Worm (Caenorhabditis elegans): Measurements from ENCODE around the gene eftu-2.

- TF ChIP-seq mdl-1 (tag; optimal IDR thresholded peaks at IDR 0.05), result no peak
- TF ChIP-seq snpc-4 (tag; optimal IDR thresholded peaks at IDR 0.05), result no peak
- TF ChIP-seq ama-1 (optimal IDR thresholded peaks at IDR 0.05), result no peak
- TF ChIP-seq hlh-11 (tag; optimal IDR thresholded peaks at IDR 0.05), result no peak
- no peak for TF ChIP-seq ZK546.5 (tag; optimal IDR thresholded peaks at IDR 0.05)
- TF ChIP-seq dmd-9 (GFP tag; IDR thresholded peaks at IDR 0.05), result no peak
- no peak for TF ChIP-seq nhr-76 (tag; optimal IDR thresholded peaks at IDR 0.05)
- TF ChIP-seq egl-27 (tag; optimal IDR thresholded peaks at IDR 0.05), result no peak
- TF ChIP-seq dpl-1 (GFP tag; optimal IDR thresholded peaks at IDR 0.05), result no peak
- TF ChIP-seq nhr-77 (tag; optimal IDR thresholded peaks at IDR 0.05), result no peak
- TF ChIP-seq lir-3 (tag; optimal IDR thresholded peaks at IDR 0.05), result no peak
- no peak for TF ChIP-seq mep-1 (tag; optimal IDR thresholded peaks at IDR 0.05)
- no peak for TF ChIP-seq ces-1 (GFP tag; optimal IDR thresholded peaks at IDR 0.05)
- TF ChIP-seq nhr-48 (tag; optimal IDR thresholded peaks at IDR 0.05), result no peak
Measured at ce11 chrIII:6030483-6030882, 21.1 kb downstream of the eftu-2 start, which contains the start of gene ZK328.6.

Measured in whole organism, L4 larva.